Fruit fly (Drosophila melanogaster): Measurements from ENCODE around the gene CG14273.
A peak's percentile ranks its signal among the peaks of the same experiment; 100 is the strongest.

The CG14273 gene

DNA sequence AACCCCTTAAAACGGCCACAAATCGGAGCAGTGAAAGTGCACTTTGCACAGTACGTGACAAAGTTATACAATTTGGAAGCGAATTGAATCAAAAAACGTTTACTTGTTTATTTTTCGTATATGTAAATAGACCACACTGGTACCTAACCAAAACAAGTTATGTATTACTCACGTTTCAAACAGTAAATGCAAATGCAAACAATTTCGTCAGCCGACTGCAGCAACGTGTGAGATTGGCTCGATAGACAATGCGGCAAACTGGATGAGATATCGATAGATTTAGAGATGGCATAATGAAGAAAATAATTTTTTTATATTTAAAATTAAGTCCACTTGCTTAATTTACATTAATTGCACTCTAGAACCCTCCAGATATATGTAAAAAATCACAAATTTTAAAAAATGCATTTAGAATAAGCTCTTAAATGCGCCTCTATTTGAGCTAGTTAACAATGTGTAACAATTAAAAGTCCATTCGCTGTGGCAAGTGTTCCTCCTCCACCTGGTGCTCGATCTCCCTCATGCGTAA lies 39.1 kb downstream of the CG14273 start, which contains the start of gene AlaRS (continued):
- peak; percentile 38 for TF ChIP-seq lz (GFP tag; optimal IDR thresholded peaks at IDR 0.05)
- peak; percentile 14 for TF ChIP-seq CG32006 (GFP tag; optimal IDR thresholded peaks at IDR 0.05)
- TF ChIP-seq pdm3 (GFP tag; optimal IDR thresholded peaks at IDR 0.05): peak; percentile 42
- TF ChIP-seq CG4318 (GFP tag; optimal IDR thresholded peaks at IDR 0.05): no peak
- no peak for TF ChIP-seq Lpt (GFP tag; optimal IDR thresholded peaks at IDR 0.05)
- TF ChIP-seq vri (GFP tag; optimal IDR thresholded peaks at IDR 0.05): peak; percentile 71
- TF ChIP-seq Hr4 (GFP tag; optimal IDR thresholded peaks at IDR 0.05): peak; percentile 48
- TF ChIP-seq CG6163 (GFP tag; IDR thresholded peaks at IDR 0.05): peak; percentile 37; the same call in 1 of the 3 replicates
- peak; percentile 32 for TF ChIP-seq Hr39 (GFP tag; optimal IDR thresholded peaks at IDR 0.05)
- peak; percentile 8 for TF ChIP-seq CG3032 (tag; optimal IDR thresholded peaks at IDR 0.05)
- no peak for TF ChIP-seq CG7368 (GFP tag; optimal IDR thresholded peaks at IDR 0.05)
- TF ChIP-seq svp (GFP tag): peak; percentile 69
- peak; percentile 37 for TF ChIP-seq acj6 (GFP tag; optimal IDR thresholded peaks at IDR 0.05)
- TF ChIP-seq Eip78C (GFP tag): peak; percentile 79
- peak; percentile 46 for TF ChIP-seq dsx (GFP tag; optimal IDR thresholded peaks at IDR 0.05; ENCODE audit: poor library complexity, severe bottlenecking)
- TF ChIP-seq CG34406 (GFP tag; optimal IDR thresholded peaks at IDR 0.05): peak; percentile 29
- TF ChIP-seq CG9139 (GFP tag; optimal IDR thresholded peaks at IDR 0.05): peak; percentile 6
- peak; percentile 15 for TF ChIP-seq CG6808 (GFP tag; optimal IDR thresholded peaks at IDR 0.05)
- TF ChIP-seq Eip93F (GFP tag; optimal IDR thresholded peaks at IDR 0.05): peak; percentile 9
- TF ChIP-seq CG6276 (GFP tag; optimal IDR thresholded peaks at IDR 0.05): no peak
- no peak for TF ChIP-seq CG11762 (GFP tag; optimal IDR thresholded peaks at IDR 0.05; ENCODE audit: insufficient read depth)
- TF ChIP-seq OdsH (GFP tag; optimal IDR thresholded peaks at IDR 0.05): peak; percentile 59

DNA sequence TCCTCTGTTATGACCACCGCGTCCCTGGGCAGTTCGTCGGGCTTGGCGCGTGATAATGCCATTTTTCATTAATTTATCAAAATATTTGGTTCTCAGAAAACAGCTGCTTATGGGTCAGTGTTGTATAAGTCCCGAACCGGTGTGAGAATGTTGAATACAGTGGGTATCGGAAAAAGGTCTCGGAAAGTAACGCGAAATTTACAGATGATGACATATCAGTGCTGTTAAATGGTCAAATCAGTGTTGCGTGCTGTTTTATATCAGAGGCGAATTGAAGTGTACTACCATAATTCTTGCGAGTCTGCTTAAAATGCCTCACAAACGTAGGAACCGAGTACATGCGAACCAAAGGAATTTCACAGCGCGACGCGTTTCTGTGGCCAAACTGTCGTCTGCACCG lies 40.2 kb downstream of the CG14273 start, which contains the start of the genes CG13392 and Rcd4:
CG13392 (minus strand) TSS at position 162 of the 400 bp plus-strand sequence.
Rcd4 (plus strand) TSS at position 216 of the 400 bp plus-strand sequence.
- TF ChIP-seq CG8119 (GFP tag; IDR thresholded peaks at IDR 0.05) (no peak), CG4318 (GFP tag; optimal IDR thresholded peaks at IDR 0.05) (no peak), CG7368 (GFP tag; optimal IDR thresholded peaks at IDR 0.05) (peak; percentile 59), fd59A (GFP tag; optimal IDR thresholded peaks at IDR 0.05) (no peak), CG8319 (GFP tag; optimal IDR thresholded peaks at IDR 0.05) (no peak), CG10669 (GFP tag; optimal IDR thresholded peaks at IDR 0.05) (peak; percentile 35), Ets96B (tag; optimal IDR thresholded peaks at IDR 0.05) (peak; percentile 12), CG16779 (tag; optimal IDR thresholded peaks at IDR 0.05) (no peak), CG32006 (GFP tag; optimal IDR thresholded peaks at IDR 0.05) (peak; percentile 41), CG11902 (GFP tag; optimal IDR thresholded peaks at IDR 0.05) (peak; percentile 39), cyc (GFP tag; optimal IDR thresholded peaks at IDR 0.05) (peak; percentile 77), fd85E (GFP tag; optimal IDR thresholded peaks at IDR 0.05) (peak; percentile 21), OdsH (GFP tag; optimal IDR thresholded peaks at IDR 0.05) (peak; percentile 63), Ets21C (GFP tag; optimal IDR thresholded peaks at IDR 0.05) (peak; percentile 42), Hr38 (GFP tag; optimal IDR thresholded peaks at IDR 0.05) (no peak), CG34406 (GFP tag; optimal IDR thresholded peaks at IDR 0.05) (peak; percentile 14), CG3919 (GFP tag; optimal IDR thresholded peaks at IDR 0.05) (peak; percentile 79), Hr39 (GFP tag; optimal IDR thresholded peaks at IDR 0.05) (peak; percentile 66), pdm3 (GFP tag; optimal IDR thresholded peaks at IDR 0.05) (peak; percentile 57), eg (GFP tag; IDR thresholded peaks at IDR 0.05) (peak; percentile 64), Smox (GFP tag; optimal IDR thresholded peaks at IDR 0.05) (peak; percentile 49), CG10631 (GFP tag; optimal IDR thresholded peaks at IDR 0.05) (peak; percentile 62), dac (GFP tag; optimal IDR thresholded peaks at IDR 0.05) (no peak), vri (GFP tag; optimal IDR thresholded peaks at IDR 0.05) (peak; percentile 92), Gug (GFP tag; IDR thresholded peaks at IDR 0.05) (no peak), lz (GFP tag; optimal IDR thresholded peaks at IDR 0.05) (peak; percentile 75), CG1621 (tag; optimal IDR thresholded peaks at IDR 0.05) (peak; percentile 70), salr (GFP tag; optimal IDR thresholded peaks at IDR 0.05) (peak; percentile 15 to 36), Lpt (GFP tag; optimal IDR thresholded peaks at IDR 0.05) (peak; percentile 3), ss (GFP tag; optimal IDR thresholded peaks at IDR 0.05) (peak in 1 of 2 experiments; percentile 26), Sox14 (GFP tag; optimal IDR thresholded peaks at IDR 0.05) (peak; percentile 62), CG6808 (GFP tag; optimal IDR thresholded peaks at IDR 0.05) (peak; percentile 46), CG8632 (GFP tag; optimal IDR thresholded peaks at IDR 0.05) (peak; percentile 26), acj6 (GFP tag; optimal IDR thresholded peaks at IDR 0.05) (peak; percentile 60), CG6163 (GFP tag; IDR thresholded peaks at IDR 0.05) (peak; percentile 69; the same call in 2 of the 3 replicates), CG6854 (GFP tag; optimal IDR thresholded peaks at IDR 0.05) (peak; percentile 36), CG6792 (GFP tag; optimal IDR thresholded peaks at IDR 0.05) (peak; percentile 58), CG11294 (GFP tag; IDR thresholded peaks at IDR 0.05) (peak; percentile 38; the same call in 1 of the 2 replicates), CG3032 (tag; optimal IDR thresholded peaks at IDR 0.05) (peak; percentile 47), Eip93F (GFP tag; optimal IDR thresholded peaks at IDR 0.05) (no peak)

All from whole organism, prepupa.